Worm (Caenorhabditis elegans) whole organism, mixed stage, embryonic: ENCODE measurements around the gene M02D8.6.

ENCODE experiments used
- M03D4.4 ChIP-seq: sonication (generic microtip); optimal IDR thresholded peaks from 2 replicates; lab custom pipeline; 2017; ENCODE audit warnings: mild to moderate bottlenecking, missing genetic modification characterization, missing compliant biosample characterization
- bed-3 ChIP-seq: fragments of 200-800 bp; sonication (Bioruptor generic); optimal IDR thresholded peaks from 3 replicates; lab custom pipeline; 2018; ENCODE audit warnings: mild to moderate bottlenecking, missing genetic modification characterization, moderate library complexity, missing compliant biosample characterization
- blmp-1 ChIP-seq: fragments of 150-350 bp; optimal IDR thresholded peaks from 2 replicates; lab custom pipeline; 2014; ENCODE audit warnings: missing biosample characterization, missing genetic modification characterization
- ceh-39 ChIP-seq: fragments of 150-350 bp; optimal IDR thresholded peaks from 2 replicates; lab custom pipeline; 2014; ENCODE audit warnings: missing biosample characterization, missing genetic modification characterization
- ceh-43 ChIP-seq: fragments of 200-800 bp; sonication (Bioruptor generic); optimal IDR thresholded peaks from 2 replicates; lab custom pipeline; 2018; ENCODE audit warnings: mild to moderate bottlenecking, missing genetic modification characterization, moderate library complexity, missing compliant biosample characterization
- ceh-83 ChIP-seq: fragments of 200-800 bp; sonication (Bioruptor generic); optimal IDR thresholded peaks from 2 replicates; lab custom pipeline; 2018; ENCODE audit warnings: mild to moderate bottlenecking, missing genetic modification characterization, missing compliant biosample characterization
- ces-1 ChIP-seq: fragments of 150-350 bp; optimal IDR thresholded peaks from 2 replicates; lab custom pipeline; 2014; ENCODE audit warnings: missing biosample characterization, missing genetic modification reagents, missing genetic modification characterization
- cnd-1 ChIP-seq: fragments of 200-800 bp; sonication (Bioruptor generic); optimal IDR thresholded peaks from 2 replicates; lab custom pipeline; 2018; ENCODE audit warnings: mild to moderate bottlenecking, missing genetic modification characterization, missing compliant biosample characterization
- drap-1 ChIP-seq: fragments of 200-800 bp; sonication (Bioruptor generic); optimal IDR thresholded peaks from 3 replicates; lab custom pipeline; 2018; ENCODE audit warnings: mild to moderate bottlenecking, missing genetic modification characterization, missing compliant biosample characterization
- elt-3 ChIP-seq: fragments of 150-350 bp; optimal IDR thresholded peaks from 2 replicates; lab custom pipeline; 2014; ENCODE audit warnings: missing biosample characterization, missing genetic modification characterization
- flh-1 ChIP-seq: fragments of 200-800 bp; sonication (Bioruptor generic); optimal IDR thresholded peaks from 2 replicates; lab custom pipeline; 2018; ENCODE audit warnings: mild to moderate bottlenecking, missing genetic modification characterization, moderate library complexity, missing compliant biosample characterization
- ham-2 ChIP-seq: fragments of 200-800 bp; sonication (Bioruptor generic); optimal IDR thresholded peaks from 2 replicates; lab custom pipeline; 2018; ENCODE audit warnings: mild to moderate bottlenecking, missing genetic modification characterization, missing compliant biosample characterization
- hlh-1 ChIP-seq: fragments of 150-350 bp; optimal IDR thresholded peaks from 2 replicates; lab custom pipeline; 2014; ENCODE audit warnings: missing biosample characterization, missing genetic modification reagents, missing genetic modification characterization
- lin-13 ChIP-seq: fragments of 150-350 bp; optimal IDR thresholded peaks from 2 replicates; lab custom pipeline; 2014; ENCODE audit warnings: missing biosample characterization, missing genetic modification characterization
- lin-32 ChIP-seq: fragments of 200-800 bp; sonication (Bioruptor generic); optimal IDR thresholded peaks from 2 replicates; lab custom pipeline; 2018; ENCODE audit warnings: mild to moderate bottlenecking, missing genetic modification characterization, missing compliant biosample characterization
- lsy-2 ChIP-seq: fragments of 150-350 bp; optimal IDR thresholded peaks from 2 replicates; lab custom pipeline; 2014; ENCODE audit warnings: missing biosample characterization, missing genetic modification characterization
- mab-5 ChIP-seq: fragments of 150-350 bp; optimal IDR thresholded peaks from 2 replicates; lab custom pipeline; 2014; ENCODE audit warnings: missing biosample characterization, missing genetic modification characterization
- mep-1 ChIP-seq: fragments of 150-350 bp; optimal IDR thresholded peaks from 2 replicates; lab custom pipeline; 2017; ENCODE audit warnings: missing biosample characterization, missing genetic modification reagents, missing genetic modification characterization, inconsistent platforms
- mls-2 ChIP-seq: sonication (generic microtip); optimal IDR thresholded peaks from 2 replicates; lab custom pipeline; 2016; ENCODE audit warnings: mild to moderate bottlenecking, missing genetic modification characterization, moderate library complexity, missing compliant biosample characterization
- nhr-12 ChIP-seq: fragments of 150-350 bp; optimal IDR thresholded peaks from 2 replicates; lab custom pipeline; 2014; ENCODE audit warnings: missing biosample characterization, missing genetic modification characterization
- nhr-2 ChIP-seq: fragments of 150-350 bp; optimal IDR thresholded peaks from 2 replicates; lab custom pipeline; 2014; ENCODE audit warnings: missing biosample characterization, missing genetic modification characterization
- nhr-237 ChIP-seq: fragments of 150-350 bp; optimal IDR thresholded peaks from 2 replicates; lab custom pipeline; 2014; ENCODE audit warnings: missing biosample characterization, missing genetic modification characterization
- nhr-76 ChIP-seq: sonication (generic microtip); optimal IDR thresholded peaks from 2 replicates; lab custom pipeline; 2017; ENCODE audit warnings: missing biosample characterization, missing genetic modification characterization
- pha-4 ChIP-seq: fragments of 150-350 bp; optimal IDR thresholded peaks from 2 replicates; lab custom pipeline; 2018; ENCODE audit warnings: missing biosample characterization, missing genetic modification reagents, missing genetic modification characterization
- snpc-4 ChIP-seq: fragments of 150-350 bp; optimal IDR thresholded peaks from 2 replicates; lab custom pipeline; 2014; ENCODE audit warnings: missing biosample characterization, missing genetic modification characterization
- sptf-1 ChIP-seq: sonication (generic microtip); optimal IDR thresholded peaks from 2 replicates; lab custom pipeline; 2017; ENCODE audit warnings: mild to moderate bottlenecking, missing genetic modification characterization, moderate library complexity, missing compliant biosample characterization
- tbx-8 ChIP-seq: fragments of 200-800 bp; sonication (Bioruptor generic); optimal IDR thresholded peaks from 2 replicates; lab custom pipeline; 2018; ENCODE audit warnings: mild to moderate bottlenecking, missing genetic modification characterization, moderate library complexity, missing compliant biosample characterization
- unc-120 ChIP-seq: sonication (generic microtip); optimal IDR thresholded peaks from 2 replicates; lab custom pipeline; 2017; ENCODE audit warnings: missing genetic modification characterization, missing compliant biosample characterization; ENCODE audit not compliant: poor library complexity, severe bottlenecking
- unc-39 ChIP-seq: fragments of 150-350 bp; optimal IDR thresholded peaks from 2 replicates; lab custom pipeline; 2014; ENCODE audit warnings: missing biosample characterization, missing genetic modification characterization
- unc-62 ChIP-seq: fragments of 150-350 bp; optimal IDR thresholded peaks from 2 replicates; lab custom pipeline; 2014; ENCODE audit warnings: missing biosample characterization, missing genetic modification reagents, missing genetic modification characterization
- zip-8 ChIP-seq: fragments of 150-350 bp; optimal IDR thresholded peaks from 2 replicates; lab custom pipeline; 2014; ENCODE audit warnings: missing biosample characterization, missing genetic modification characterization

Gene M02D8.6

ce11 chrX:8727306-8727705 lies 4.4 kb downstream of the M02D8.6 start, which contains the start of gene EGAP4.1:
TSS of gene EGAP4.1 (minus strand) at chrX:8727406.
- TF ChIP-seq hlh-1 (tag; lab: Kevin White, UChicago) (no peak), nhr-12 (tag; lab: Kevin White, UChicago) (no peak), lsy-2 (no peak), unc-39 (tag; lab: Kevin White, UChicago) (no peak), M03D4.4 (no peak), snpc-4 (tag; lab: Kevin White, UChicago) (no peak), drap-1 (no peak)

- TF ChIP-seq unc-62 (GFP tag; lab: Kevin White, UChicago), result peak; percentile 64
- no peak for TF ChIP-seq blmp-1 (tag; lab: Kevin White, UChicago)
- no peak for TF ChIP-seq ham-2
- TF ChIP-seq unc-120, result peak; percentile 86
- TF ChIP-seq flh-1 (GFP tag; lab: Kevin White, UChicago), result no peak
- TF ChIP-seq nhr-237 (tag; lab: Kevin White, UChicago), result no peak
- TF ChIP-seq bed-3 (GFP tag; lab: Kevin White, UChicago), result no peak
- TF ChIP-seq cnd-1 (tag; lab: Kevin White, UChicago), result no peak
- TF ChIP-seq mep-1 (tag; lab: Kevin White, UChicago), result no peak
- no peak for TF ChIP-seq pha-4 (tag; lab: Kevin White, UChicago)
- TF ChIP-seq lsy-2, result no peak
- TF ChIP-seq ceh-43, result no peak
- TF ChIP-seq nhr-76 (tag; lab: Kevin White, UChicago), result no peak
- TF ChIP-seq M03D4.4, result no peak
- no peak for TF ChIP-seq nhr-2 (tag; lab: Kevin White, UChicago)
- TF ChIP-seq ces-1 (GFP tag; lab: Kevin White, UChicago), result no peak
- TF ChIP-seq drap-1, result no peak
- no peak for TF ChIP-seq ceh-83 (GFP tag; lab: Kevin White, UChicago)
- TF ChIP-seq mls-2 (tag; lab: Kevin White, UChicago), result no peak
- TF ChIP-seq zip-8 (tag; lab: Kevin White, UChicago), result no peak
- peak; percentile 59 for TF ChIP-seq hlh-1 (tag; lab: Kevin White, UChicago)
- no peak for TF ChIP-seq lin-32 (GFP tag; lab: Kevin White, UChicago)
- no peak for TF ChIP-seq elt-3 (tag; lab: Kevin White, UChicago)
- no peak for TF ChIP-seq tbx-8
- no peak for TF ChIP-seq unc-39 (tag; lab: Kevin White, UChicago)
These were observed 7.9 kb downstream of the M02D8.6 start for ce11 chrX:8723840-8724239.

- TF ChIP-seq mep-1 (tag; lab: Kevin White, UChicago), result no peak
- TF ChIP-seq elt-3 (tag; lab: Kevin White, UChicago), result no peak
- no peak for TF ChIP-seq mab-5
- no peak for TF ChIP-seq lin-32 (GFP tag; lab: Kevin White, UChicago)
These were observed 8.6 kb downstream of the M02D8.6 start, which contains the start of gene tnt-2 for ce11 chrX:8723127-8723600. TSS of gene tnt-2 (minus strand) at chrX:8723550.

- TF ChIP-seq ceh-43 (no peak), ceh-83 (GFP tag; lab: Kevin White, UChicago) (no peak), ces-1 (GFP tag; lab: Kevin White, UChicago) (no peak), mab-5 (no peak), sptf-1 (no peak), mep-1 (tag; lab: Kevin White, UChicago) (no peak), elt-3 (tag; lab: Kevin White, UChicago) (no peak), tbx-8 (no peak), nhr-2 (tag; lab: Kevin White, UChicago) (no peak), lin-32 (GFP tag; lab: Kevin White, UChicago) (no peak), M03D4.4 (no peak), ceh-39 (no peak), lin-13 (tag; lab: Kevin White, UChicago) (no peak), nhr-12 (tag; lab: Kevin White, UChicago) (no peak)
These were observed 10.4 kb downstream of the M02D8.6 start for ce11 chrX:8721273-8721672.

ce11 chrX:8720658-8721057 lies 11.1 kb downstream of the M02D8.6 start, which contains the start of gene F53A9.9:
TSS of gene F53A9.9 (minus strand) at chrX:8720758.
- no peak for TF ChIP-seq bed-3 (GFP tag; lab: Kevin White, UChicago)
- TF ChIP-seq nhr-237 (tag; lab: Kevin White, UChicago), result no peak
- TF ChIP-seq ceh-43, result no peak
- TF ChIP-seq mab-5, result no peak
- TF ChIP-seq, all 35 proteins: peak for 0
